Fruit fly (Drosophila melanogaster): ENCODE results near the gene Mis12.

dm6 chr3L:6945357-6945756 lies 23.5 kb downstream of the Mis12 start:
- TF ChIP-seq pdm3 (GFP tag; optimal IDR thresholded peaks at IDR 0.05), result no peak
- no peak for TF ChIP-seq lz (GFP tag; optimal IDR thresholded peaks at IDR 0.05)
- TF ChIP-seq cyc (GFP tag; optimal IDR thresholded peaks at IDR 0.05), result no peak
- TF ChIP-seq Hr38 (GFP tag; optimal IDR thresholded peaks at IDR 0.05), result no peak
- TF ChIP-seq CG1621 (tag; optimal IDR thresholded peaks at IDR 0.05), result no peak
- no peak for TF ChIP-seq Sox15 (GFP tag; optimal IDR thresholded peaks at IDR 0.05)
- TF ChIP-seq CG8632 (GFP tag; optimal IDR thresholded peaks at IDR 0.05), result no peak
- no peak for TF ChIP-seq Gug (GFP tag; IDR thresholded peaks at IDR 0.05)
- no peak for TF ChIP-seq Sox102F (GFP tag; optimal IDR thresholded peaks at IDR 0.05)
- TF ChIP-seq CG9139 (GFP tag; optimal IDR thresholded peaks at IDR 0.05), result no peak
- no peak for TF ChIP-seq fkh (GFP tag; optimal IDR thresholded peaks at IDR 0.05)
- no peak for TF ChIP-seq Blimp-1 (GFP tag; optimal IDR thresholded peaks at IDR 0.05)

Data from whole organism, prepupa.